Worm (Caenorhabditis elegans) whole organism, L4 larva: Measurements from ENCODE around the gene moa-1.

Experiments used
- aly-2 ChIP-seq: sonication (generic microtip); optimal IDR thresholded peaks from 2 replicates; lab custom pipeline; 2018; ENCODE audit warnings: missing biosample characterization, missing genetic modification characterization
- ama-1 ChIP-seq: fragments of 150-350 bp; optimal IDR thresholded peaks from 2 replicates; lab custom pipeline; 2014; ENCODE audit warnings: inconsistent platforms, mixed read lengths
- ceh-32 ChIP-seq: sonication (generic microtip); optimal IDR thresholded peaks from 2 replicates; lab custom pipeline; 2016; ENCODE audit warnings: mild to moderate bottlenecking, missing genetic modification characterization, missing compliant biosample characterization; ENCODE audit not compliant: poor library complexity
- dpl-1 ChIP-seq: fragments of 150-350 bp; optimal IDR thresholded peaks from 2 replicates; lab custom pipeline; 2014; ENCODE audit warnings: missing biosample characterization, missing genetic modification reagents, missing genetic modification characterization
- fkh-10 ChIP-seq: fragments of 150-350 bp; optimal IDR thresholded peaks from 2 replicates; lab custom pipeline; 2014; ENCODE audit warnings: missing biosample characterization, missing genetic modification reagents, missing genetic modification characterization
- fos-1 ChIP-seq: fragments of 150-350 bp; optimal IDR thresholded peaks from 2 replicates; lab custom pipeline; 2014; ENCODE audit warnings: missing biosample characterization, missing genetic modification characterization
- jun-1 ChIP-seq: fragments of 150-350 bp; optimal IDR thresholded peaks from 2 replicates; lab custom pipeline; 2014; ENCODE audit warnings: missing biosample characterization, missing genetic modification reagents, missing genetic modification characterization
- nhr-28 ChIP-seq: fragments of 150-350 bp; optimal IDR thresholded peaks from 2 replicates; lab custom pipeline; 2014; ENCODE audit warnings: missing biosample characterization, missing genetic modification characterization
- unc-62 ChIP-seq, 3 experiments: fragments of 150-350 bp in 1 of 3; sonication (generic microtip); optimal IDR thresholded peaks in 2 of 3; peaks in 1 of 3; 1 replicate in 1 of 3; 2 replicates in 2 of 3; lab custom pipeline; 2014 to 2017; ENCODE audit warnings: missing biosample characterization in 3 of 3, missing genetic modification characterization in 3 of 3, missing genetic modification reagents in 3 of 3, missing genotype in 1 of 3

DNA sequence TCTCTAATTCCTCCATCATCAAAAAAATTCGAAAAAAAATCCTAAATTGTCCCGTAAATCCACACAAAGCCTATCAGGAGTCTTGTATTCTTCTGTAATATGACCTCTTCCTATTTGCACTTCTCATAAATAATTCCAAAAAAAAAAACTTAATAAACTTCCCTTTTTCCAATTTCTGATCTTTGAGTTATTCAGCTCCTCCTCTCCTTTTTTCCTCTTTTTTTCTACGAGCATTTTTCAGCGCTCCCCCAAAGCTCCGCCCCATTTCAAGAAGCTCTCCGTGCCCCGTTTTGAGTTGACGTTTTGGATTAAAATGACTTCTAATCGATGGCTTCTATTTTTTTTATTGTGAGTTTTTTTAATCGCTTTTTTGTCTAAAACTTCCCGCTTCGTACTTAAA lies 27.9 kb upstream of the moa-1 start, which contains the start of gene lgc-42:
- TF ChIP-seq fos-1 (tag; lab: Kevin White, UChicago) (no peak), unc-62 (GFP tag; optimal IDR thresholded peaks at IDR 0.05 in 1 of 2; lab: Kevin White, UChicago) (no peak), unc-62 (tag; optimal IDR thresholded peaks at IDR 0.05; lab: Kevin White, UChicago) (no peak), ama-1 (lab: Kevin White, UChicago) (no peak), fkh-10 (no peak), dpl-1 (GFP tag; lab: Kevin White, UChicago) (no peak), aly-2 (no peak), jun-1 (tag; lab: Kevin White, UChicago) (no peak), ceh-32 (no peak), nhr-28 (no peak)
